Worm (Caenorhabditis elegans) whole organism, L1 larva: ENCODE measurements around the gene Y59H11AR.4.
A peak's percentile ranks its signal among the peaks of the same experiment; 100 is the strongest.

Experiments used
- C16A3.4 ChIP-seq: fragments of 150-350 bp; optimal IDR thresholded peaks from 2 replicates; lab custom pipeline; 2014; ENCODE audit warnings: missing biosample characterization, missing genetic modification characterization
- C34B4.2 ChIP-seq: sonication (generic microtip); optimal IDR thresholded peaks from 2 replicates; lab custom pipeline; 2017; ENCODE audit warnings: mild to moderate bottlenecking, missing genetic modification characterization, missing compliant biosample characterization
- alr-1 ChIP-seq: fragments of 200-800 bp; sonication (Bioruptor generic); optimal IDR thresholded peaks from 2 replicates; lab custom pipeline; 2018; ENCODE audit warnings: borderline replicate concordance, mild to moderate bottlenecking, missing genetic modification characterization, missing compliant biosample characterization
- aly-2 ChIP-seq: fragments of 150-350 bp; optimal IDR thresholded peaks from 2 replicates; lab custom pipeline; 2014; ENCODE audit warnings: missing biosample characterization, missing genetic modification characterization
- blmp-1 ChIP-seq: fragments of 150-350 bp; optimal IDR thresholded peaks from 2 replicates; lab custom pipeline; 2014; ENCODE audit warnings: missing biosample characterization, missing genetic modification characterization
- ceh-82 ChIP-seq, 3 experiments: fragments of 150-350 bp in 1 of 3; sonication (generic microtip) in 2 of 3; optimal IDR thresholded peaks; 2 replicates each; lab custom pipeline; 2014 to 2017; ENCODE audit warnings: missing biosample characterization in 3 of 3, missing genetic modification characterization in 3 of 3
- ceh-90 ChIP-seq: sonication (generic microtip); optimal IDR thresholded peaks from 2 replicates; lab custom pipeline; 2016; ENCODE audit warnings: missing genetic modification characterization, missing compliant biosample characterization
- ces-1 ChIP-seq: fragments of 150-350 bp; optimal IDR thresholded peaks from 2 replicates; lab custom pipeline; 2014; ENCODE audit warnings: missing biosample characterization, missing genetic modification reagents, missing genetic modification characterization
- dpl-1 ChIP-seq, 3 experiments: fragments of 150-350 bp in 2 of 3; sonication (generic microtip) in 1 of 3; optimal IDR thresholded peaks; 2 replicates each; lab custom pipeline; 2014 to 2017; ENCODE audit warnings: missing biosample characterization in 3 of 3, missing genetic modification characterization in 3 of 3, missing genetic modification reagents in 3 of 3
- efl-1 ChIP-seq, 4 experiments: fragments of 150-350 bp; optimal IDR thresholded peaks in 3 of 4; peaks in 1 of 4; 1 replicate in 1 of 4; 2 replicates in 3 of 4; lab custom pipeline; 2014; ENCODE audit warnings: missing biosample characterization in 2 of 4, missing genetic modification characterization in 2 of 4, missing genetic modification reagents in 2 of 4
- efl-3 ChIP-seq: fragments of 200-800 bp; sonication (Bioruptor generic); optimal IDR thresholded peaks from 2 replicates; lab custom pipeline; 2018; ENCODE audit warnings: mild to moderate bottlenecking, missing genetic modification characterization, missing compliant biosample characterization
- egl-27 ChIP-seq, 2 experiments: fragments of 150-350 bp in 1 of 2; sonication (generic microtip); optimal IDR thresholded peaks; 3 replicates each; lab custom pipeline; 2017 to 2018; ENCODE audit warnings: missing biosample characterization in 2 of 2, missing genetic modification characterization in 2 of 2, missing genetic modification reagents in 2 of 2
- elt-2 ChIP-seq: sonication (generic microtip); optimal IDR thresholded peaks from 2 replicates; lab custom pipeline; 2016; ENCODE audit warnings: missing genetic modification characterization, mild to moderate bottlenecking, inconsistent platforms, missing compliant biosample characterization, missing genetic modification reagents
- fkh-10 ChIP-seq: sonication (generic microtip); optimal IDR thresholded peaks from 2 replicates; lab custom pipeline; 2017; ENCODE audit warnings: missing biosample characterization, missing genetic modification reagents, missing genetic modification characterization
- fos-1 ChIP-seq: fragments of 150-350 bp; optimal IDR thresholded peaks from 2 replicates; lab custom pipeline; 2014; ENCODE audit warnings: missing biosample characterization, missing genetic modification characterization
- grh-1 ChIP-seq: fragments of 200-800 bp; sonication (Bioruptor generic); IDR thresholded peaks from 2 replicates; pipeline ENCODE4 v1.3.6; 2022; ENCODE audit warnings: missing genetic modification reagents, missing genetic modification characterization, missing compliant biosample characterization
- hlh-4 ChIP-seq: sonication (generic microtip); optimal IDR thresholded peaks from 2 replicates; lab custom pipeline; 2016; ENCODE audit warnings: mild to moderate bottlenecking, missing genetic modification characterization, missing compliant biosample characterization
- hpl-2 ChIP-seq: fragments of 150-350 bp; optimal IDR thresholded peaks from 2 replicates; lab custom pipeline; 2014; ENCODE audit warnings: missing biosample characterization, missing genetic modification reagents, missing genetic modification characterization
- irx-1 ChIP-seq: sonication (generic microtip); optimal IDR thresholded peaks from 2 replicates; lab custom pipeline; 2016; ENCODE audit warnings: missing genetic modification characterization, missing compliant biosample characterization
- lin-14 ChIP-seq: fragments of 200-800 bp; sonication (Bioruptor generic); optimal IDR thresholded peaks from 2 replicates; lab custom pipeline; 2018; ENCODE audit warnings: mild to moderate bottlenecking, missing genetic modification characterization, moderate library complexity, missing compliant biosample characterization
- lin-35 ChIP-seq, 2 experiments: fragments of 150-350 bp; optimal IDR thresholded peaks; 2 replicates each; lab custom pipeline; 2014; ENCODE audit warnings: missing biosample characterization in 2 of 2, missing genetic modification characterization in 2 of 2, missing genetic modification reagents in 2 of 2
- lir-3 ChIP-seq: sonication (generic microtip); optimal IDR thresholded peaks from 2 replicates; lab custom pipeline; 2016; ENCODE audit warnings: mild to moderate bottlenecking, missing genetic modification characterization, moderate library complexity, missing compliant biosample characterization; ENCODE audit not compliant: poor library complexity
- lsy-2 ChIP-seq, 2 experiments: fragments of 150-350 bp; optimal IDR thresholded peaks; 2 replicates each; lab custom pipeline; 2014; ENCODE audit warnings: missing biosample characterization in 2 of 2, missing genetic modification characterization in 2 of 2
- mdl-1 ChIP-seq, 2 experiments: fragments of 150-350 bp; optimal IDR thresholded peaks; 2 replicates each; lab custom pipeline; 2014 to 2017; ENCODE audit warnings: missing biosample characterization in 2 of 2, missing genetic modification characterization in 2 of 2, inconsistent platforms in 1 of 2
- mep-1 ChIP-seq: fragments of 150-350 bp; optimal IDR thresholded peaks from 2 replicates; lab custom pipeline; 2014; ENCODE audit warnings: missing biosample characterization, missing genetic modification characterization
- nhr-237 ChIP-seq: fragments of 150-350 bp; optimal IDR thresholded peaks from 2 replicates; lab custom pipeline; 2014; ENCODE audit warnings: missing biosample characterization, missing genetic modification characterization
- nhr-28 ChIP-seq: fragments of 150-350 bp; optimal IDR thresholded peaks from 2 replicates; lab custom pipeline; 2014; ENCODE audit warnings: missing biosample characterization, missing genetic modification characterization
- nhr-47 ChIP-seq: sonication (generic microtip); optimal IDR thresholded peaks from 2 replicates; lab custom pipeline; 2016; ENCODE audit warnings: mild to moderate bottlenecking, missing genetic modification characterization, moderate library complexity, missing compliant biosample characterization
- nhr-71 ChIP-seq: sonication (generic microtip); optimal IDR thresholded peaks from 2 replicates; lab custom pipeline; 2016; ENCODE audit warnings: mild to moderate bottlenecking, missing genetic modification characterization, moderate library complexity, missing compliant biosample characterization
- nhr-76 ChIP-seq: sonication (generic microtip); optimal IDR thresholded peaks from 2 replicates; lab custom pipeline; 2017; ENCODE audit warnings: missing biosample characterization, missing genetic modification characterization
- nhr-85 ChIP-seq: sonication (generic microtip); peaks from one replicate; lab custom pipeline; 2016; ENCODE audit warnings: missing genetic modification characterization, inconsistent platforms, missing compliant biosample characterization
- pqm-1 ChIP-seq: sonication (generic microtip); optimal IDR thresholded peaks from 3 replicates; lab custom pipeline; 2017; ENCODE audit warnings: missing biosample characterization, missing genetic modification characterization
- rnt-1 ChIP-seq: sonication (generic microtip); optimal IDR thresholded peaks from 2 replicates; lab custom pipeline; 2016; ENCODE audit warnings: mild to moderate bottlenecking, missing genetic modification characterization, moderate library complexity, missing compliant biosample characterization
- skn-1 ChIP-seq: fragments of 150-350 bp; optimal IDR thresholded peaks from 2 replicates; lab custom pipeline; 2014; ENCODE audit warnings: missing biosample characterization, missing genetic modification characterization
- snpc-4 ChIP-seq: fragments of 150-350 bp; optimal IDR thresholded peaks from 2 replicates; lab custom pipeline; 2014; ENCODE audit warnings: missing biosample characterization, missing genetic modification characterization
- snu-23 ChIP-seq: sonication (generic microtip); optimal IDR thresholded peaks from 2 replicates; lab custom pipeline; 2016; ENCODE audit warnings: missing genetic modification characterization, missing compliant biosample characterization
- sox-4 ChIP-seq: sonication (generic microtip); optimal IDR thresholded peaks from 2 replicates; lab custom pipeline; 2016; ENCODE audit warnings: missing genetic modification characterization, missing compliant biosample characterization
- swsn-7 ChIP-seq: sonication (generic microtip); optimal IDR thresholded peaks from 2 replicates; lab custom pipeline; 2016; ENCODE audit warnings: missing genetic modification characterization, missing compliant biosample characterization
- tlp-1 ChIP-seq: fragments of 150-350 bp; optimal IDR thresholded peaks from 2 replicates; lab custom pipeline; 2014; ENCODE audit warnings: missing biosample characterization, missing genetic modification characterization
- unc-62 ChIP-seq: fragments of 150-350 bp; optimal IDR thresholded peaks from 2 replicates; lab custom pipeline; 2014; ENCODE audit warnings: missing biosample characterization, missing genetic modification reagents, missing genetic modification characterization

The Y59H11AR.4 gene

ce11 chrIV:8597504-8597903 is 3.1 kb downstream of the Y59H11AR.4 start:
- peak; percentile 48 for TF ChIP-seq snu-23 (GFP tag; lab: Kevin White, UChicago)
- peak; percentile 2 to 36 for TF ChIP-seq lin-35 (GFP tag; optimal IDR thresholded peaks at IDR 0.05; lab: Kevin White, UChicago)
- TF ChIP-seq elt-2, result no peak
- peak; percentile 0 for TF ChIP-seq lir-3 (tag; lab: Kevin White, UChicago)
- peak; percentile 62 for TF ChIP-seq lin-14 (GFP tag; lab: Kevin White, UChicago)
- peak; percentile 86 for TF ChIP-seq blmp-1 (tag; lab: Kevin White, UChicago)
- peak; percentile 14 for TF ChIP-seq swsn-7 (tag; lab: Kevin White, UChicago)
- no peak for TF ChIP-seq nhr-76 (tag; lab: Kevin White, UChicago)
- no peak for TF ChIP-seq hlh-4 (tag; lab: Kevin White, UChicago)
- TF ChIP-seq ceh-82 (tag; optimal IDR thresholded peaks at IDR 0.05; lab: Kevin White, UChicago), result peak in 2 of 3 experiments; percentile 3 to 39
- TF ChIP-seq nhr-85 (tag; lab: Kevin White, UChicago), result peak; percentile 19
- no peak for TF ChIP-seq C16A3.4
- TF ChIP-seq nhr-28 (tag; lab: Kevin White, UChicago), result no peak
- peak; percentile 38 for TF ChIP-seq rnt-1
- no peak for TF ChIP-seq hpl-2 (GFP tag; lab: Kevin White, UChicago)
- peak in 1 of 2 experiments; percentile 4 for TF ChIP-seq mdl-1 (tag; optimal IDR thresholded peaks at IDR 0.05; lab: Kevin White, UChicago)
- no peak for TF ChIP-seq ceh-90 (tag; lab: Kevin White, UChicago)
- no peak for TF ChIP-seq egl-27 (tag; optimal IDR thresholded peaks at IDR 0.05; lab: Kevin White, UChicago)
- peak; percentile 63 to 82 for TF ChIP-seq efl-1 (optimal IDR thresholded peaks at IDR 0.05; lab: Kevin White, UChicago)
- peak in 1 of 2 experiments; percentile 12 for TF ChIP-seq efl-1 (GFP tag; optimal IDR thresholded peaks at IDR 0.05 in 1 of 2; lab: Kevin White, UChicago)
- no peak for TF ChIP-seq fkh-10 (GFP tag; lab: Kevin White, UChicago)
- TF ChIP-seq snpc-4 (tag; lab: Kevin White, UChicago), result no peak
- TF ChIP-seq mep-1 (tag; lab: Kevin White, UChicago), result peak; percentile 58
- peak; percentile 10 for TF ChIP-seq nhr-47 (tag; lab: Kevin White, UChicago)
- TF ChIP-seq alr-1 (tag; lab: Kevin White, UChicago), result no peak
- peak; percentile 29 to 58 for TF ChIP-seq lsy-2 (tag; optimal IDR thresholded peaks at IDR 0.05; lab: Kevin White, UChicago)
- TF ChIP-seq dpl-1 (GFP tag; optimal IDR thresholded peaks at IDR 0.05; lab: Kevin White, UChicago), result peak in 1 of 3 experiments; percentile 21
- no peak for TF ChIP-seq skn-1 (tag; lab: Kevin White, UChicago)
- no peak for TF ChIP-seq aly-2 (tag; lab: Kevin White, UChicago)
- peak; percentile 40 for TF ChIP-seq nhr-71 (tag; lab: Kevin White, UChicago)

DNA sequence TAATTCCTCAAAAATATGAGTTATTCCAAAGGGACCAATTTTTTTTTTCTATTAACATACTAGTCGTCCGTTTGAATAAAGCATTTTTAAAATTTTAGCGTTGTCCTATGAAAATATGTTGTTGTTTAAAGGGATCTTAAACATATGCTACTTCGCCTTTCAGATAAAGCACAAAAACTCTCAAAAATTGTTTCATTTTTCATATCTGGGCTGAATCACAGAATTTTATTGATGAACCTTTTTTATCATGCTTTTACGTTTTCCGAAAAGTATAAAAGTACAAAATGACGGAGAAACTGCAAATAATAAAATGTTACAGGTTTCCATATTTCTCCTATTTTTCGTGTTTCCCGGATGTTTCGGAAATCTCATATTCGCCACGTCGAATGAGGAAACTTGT is 4.8 kb downstream of the Y59H11AR.4 start, which contains the start of gene clec-181:
TSS of gene clec-181 (plus strand) at position 301 of the 400 bp plus-strand sequence.
- TF ChIP-seq irx-1 (tag; lab: Kevin White, UChicago) (no peak), nhr-237 (no peak), ces-1 (GFP tag; lab: Kevin White, UChicago) (no peak), egl-27 (tag; optimal IDR thresholded peaks at IDR 0.05; lab: Kevin White, UChicago) (no peak), fos-1 (tag; lab: Kevin White, UChicago) (no peak), skn-1 (tag; lab: Kevin White, UChicago) (no peak), unc-62 (no peak), C16A3.4 (no peak), grh-1 (no peak), C34B4.2 (tag; lab: Kevin White, UChicago) (no peak), fkh-10 (GFP tag; lab: Kevin White, UChicago) (no peak), efl-3 (GFP tag; lab: Kevin White, UChicago) (no peak), sox-4 (tag; lab: Kevin White, UChicago) (no peak), tlp-1 (tag; lab: Kevin White, UChicago) (no peak), swsn-7 (tag; lab: Kevin White, UChicago) (no peak), efl-1 (optimal IDR thresholded peaks at IDR 0.05; lab: Kevin White, UChicago) (no peak), efl-1 (GFP tag; optimal IDR thresholded peaks at IDR 0.05 in 1 of 2; lab: Kevin White, UChicago) (no peak), pqm-1 (tag; lab: Kevin White, UChicago) (no peak), nhr-85 (tag; lab: Kevin White, UChicago) (no peak)
